Worm (Caenorhabditis elegans): ENCODE results near the gene C12D12.3.

Gene C12D12.3

DNA sequence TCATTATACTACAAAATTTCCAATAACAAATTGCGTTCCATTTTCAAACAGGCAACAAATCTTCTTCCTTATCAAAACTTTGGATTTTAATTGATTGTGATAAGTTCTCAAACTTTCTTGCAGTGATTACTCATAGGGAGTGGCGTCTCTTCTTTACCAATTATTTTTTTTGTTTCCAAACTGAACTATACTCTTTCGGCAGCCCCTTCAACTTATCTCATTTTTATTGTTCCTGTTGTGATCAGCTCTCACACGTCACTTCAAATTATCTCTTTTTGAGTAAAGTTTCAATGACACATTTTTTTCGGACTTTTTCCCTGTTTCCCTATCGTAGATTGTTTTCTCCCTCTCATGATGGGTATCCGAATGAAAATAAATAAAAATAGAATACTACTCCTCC is 3.3 kb downstream of the C12D12.3 start:
- TF ChIP-seq ets-7 (tag; optimal IDR thresholded peaks at IDR 0.05) (no peak), hmbx-1 (tag; optimal IDR thresholded peaks at IDR 0.05) (no peak), hmg-4 (GFP tag; optimal IDR thresholded peaks at IDR 0.05) (no peak), B0310.2 (tag; optimal IDR thresholded peaks at IDR 0.05) (no peak), ceh-36 (tag; optimal IDR thresholded peaks at IDR 0.05) (no peak), sea-1 (GFP tag; conservative IDR thresholded peaks at IDR 0.05) (no peak), scrt-1 (GFP tag; IDR thresholded peaks at IDR 0.05) (no peak), tra-4 (tag; optimal IDR thresholded peaks at IDR 0.05) (no peak), hnd-1 (tag; optimal IDR thresholded peaks at IDR 0.05) (no peak), tbx-11 (GFP tag; IDR thresholded peaks at IDR 0.05) (no peak), pes-1 (GFP tag; IDR thresholded peaks at IDR 0.05) (no peak), aly-1 (tag; optimal IDR thresholded peaks at IDR 0.05) (no peak), ceh-13 (GFP tag; optimal IDR thresholded peaks at IDR 0.05) (no peak), tbx-37 (GFP tag; conservative IDR thresholded peaks at IDR 0.05) (no peak), flt-1 (GFP tag; IDR thresholded peaks at IDR 0.05) (no peak), ama-1 (optimal IDR thresholded peaks at IDR 0.05) (no peak), F13C5.2 (tag; optimal IDR thresholded peaks at IDR 0.05) (no peak)

ce11 chrX:3494634-3495033 is 5.5 kb downstream of the C12D12.3 start:
- TF ChIP-seq hmbx-1 (tag; optimal IDR thresholded peaks at IDR 0.05), result no peak

DNA sequence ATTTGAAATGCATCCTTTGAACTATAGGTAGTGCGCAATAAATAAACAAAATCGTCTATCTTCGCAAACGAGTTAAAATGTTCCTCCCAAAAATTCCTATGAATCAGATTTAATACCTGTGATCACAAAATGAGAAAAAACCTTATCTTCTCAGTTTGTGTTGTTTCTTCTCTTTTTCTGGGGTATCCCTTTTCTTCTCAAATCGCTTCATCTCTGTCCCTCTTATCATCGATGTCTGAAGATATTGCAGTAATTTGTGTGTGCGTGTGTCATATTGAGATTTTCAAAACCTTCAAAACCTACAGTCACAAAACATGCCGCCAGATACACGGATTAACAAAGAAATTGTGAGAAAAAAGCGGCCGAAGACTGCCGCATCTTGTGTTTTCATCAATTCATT is 6.7 kb downstream of the C12D12.3 start, which contains the start of gene glt-1:
Gene glt-1 (plus strand): TSS at position 251 of the 400 bp plus-strand sequence.
- no peak for TF ChIP-seq tbx-37 (GFP tag; conservative IDR thresholded peaks at IDR 0.05)
- no peak for TF ChIP-seq sea-1 (GFP tag; conservative IDR thresholded peaks at IDR 0.05)
- no peak for TF ChIP-seq hnd-1 (tag; optimal IDR thresholded peaks at IDR 0.05)
- TF ChIP-seq tra-4 (tag; optimal IDR thresholded peaks at IDR 0.05), result no peak
- TF ChIP-seq F13C5.2 (tag; optimal IDR thresholded peaks at IDR 0.05), result no peak
- no peak for TF ChIP-seq hmg-4 (GFP tag; optimal IDR thresholded peaks at IDR 0.05)
- no peak for TF ChIP-seq hmbx-1 (tag; optimal IDR thresholded peaks at IDR 0.05)
- TF ChIP-seq ama-1 (optimal IDR thresholded peaks at IDR 0.05), result no peak
- no peak for TF ChIP-seq ceh-13 (GFP tag; optimal IDR thresholded peaks at IDR 0.05)
- no peak for TF ChIP-seq scrt-1 (GFP tag; IDR thresholded peaks at IDR 0.05)
- no peak for TF ChIP-seq flt-1 (GFP tag; IDR thresholded peaks at IDR 0.05)
- TF ChIP-seq aly-1 (tag; optimal IDR thresholded peaks at IDR 0.05), result no peak
- TF ChIP-seq B0310.2 (tag; optimal IDR thresholded peaks at IDR 0.05), result no peak
- no peak for TF ChIP-seq ets-7 (tag; optimal IDR thresholded peaks at IDR 0.05)
- no peak for TF ChIP-seq tbx-11 (GFP tag; IDR thresholded peaks at IDR 0.05)
- no peak for TF ChIP-seq pes-1 (GFP tag; IDR thresholded peaks at IDR 0.05)
- no peak for TF ChIP-seq ceh-36 (tag; optimal IDR thresholded peaks at IDR 0.05)

DNA sequence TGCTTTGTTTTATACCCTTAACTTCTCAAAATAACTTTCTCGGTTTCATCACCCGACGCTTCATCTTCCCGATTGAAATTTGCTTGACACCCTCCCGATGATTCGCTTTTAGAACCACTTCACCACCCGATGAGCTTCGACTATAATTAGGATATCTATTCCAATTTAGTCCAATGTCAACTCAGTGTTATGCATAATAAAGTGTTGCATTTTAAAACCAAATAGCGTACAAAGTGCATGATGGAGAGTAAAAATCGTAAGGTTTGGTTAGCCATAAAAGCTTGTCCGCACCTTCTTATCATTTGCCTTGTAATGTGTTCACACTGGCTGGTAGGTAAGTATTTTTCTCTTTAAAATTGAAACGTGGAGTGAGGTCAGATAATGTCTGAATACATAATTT is 9.9 kb downstream of the C12D12.3 start, which contains the start of gene C12D12.1:
Gene C12D12.1 (plus strand): TSS at position 301 of the 400 bp plus-strand sequence.
- TF ChIP-seq hmg-4 (GFP tag; optimal IDR thresholded peaks at IDR 0.05) (no peak), hnd-1 (tag; optimal IDR thresholded peaks at IDR 0.05) (no peak), ceh-13 (GFP tag; optimal IDR thresholded peaks at IDR 0.05) (no peak), flt-1 (GFP tag; IDR thresholded peaks at IDR 0.05) (no peak), ets-7 (tag; optimal IDR thresholded peaks at IDR 0.05) (no peak)

DNA sequence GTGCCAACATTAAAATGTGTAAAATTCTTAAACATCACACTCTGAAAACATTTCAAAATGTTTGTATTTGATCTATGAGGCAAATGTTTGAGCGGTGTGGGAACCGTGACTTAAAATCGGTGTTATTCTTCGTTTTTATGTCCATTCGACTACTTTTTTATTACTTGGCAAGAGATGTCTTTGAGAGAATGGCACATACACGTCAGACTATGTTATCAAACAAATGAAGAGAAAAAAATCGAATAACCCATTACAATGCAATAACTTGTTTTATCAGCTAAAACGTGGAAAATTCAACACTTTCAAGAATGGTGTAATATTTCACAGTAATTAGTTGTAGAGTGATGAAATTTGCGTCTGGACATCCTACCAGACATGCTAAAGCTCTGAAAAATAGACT is 10.8 kb downstream of the C12D12.3 start:
- TF ChIP-seq pes-1 (GFP tag; IDR thresholded peaks at IDR 0.05) (no peak), ceh-36 (tag; optimal IDR thresholded peaks at IDR 0.05) (no peak), ceh-13 (GFP tag; optimal IDR thresholded peaks at IDR 0.05) (no peak), tbx-37 (GFP tag; conservative IDR thresholded peaks at IDR 0.05) (no peak), sea-1 (GFP tag; conservative IDR thresholded peaks at IDR 0.05) (no peak)

DNA sequence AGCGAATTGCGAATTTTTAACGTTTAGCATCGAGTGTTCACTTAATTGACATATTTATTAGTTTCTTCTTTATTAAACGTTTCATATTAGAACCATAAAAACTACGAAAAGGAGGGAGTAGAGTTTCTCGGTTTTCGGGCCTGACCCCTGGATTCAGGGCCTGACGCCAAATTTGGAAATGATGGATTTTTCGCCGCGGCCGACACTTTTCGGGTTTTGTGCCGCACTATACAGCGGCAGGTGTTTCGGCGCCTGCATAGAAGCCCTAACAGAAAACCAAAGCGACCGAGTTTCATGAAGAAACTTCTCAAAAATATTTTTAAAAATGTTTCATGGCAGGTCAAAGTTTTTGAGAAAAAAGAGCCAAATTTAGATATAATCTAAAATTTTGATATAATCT is 11.3 kb downstream of the C12D12.3 start:
- no peak for TF ChIP-seq tra-4 (tag; optimal IDR thresholded peaks at IDR 0.05)
- no peak for TF ChIP-seq ama-1 (optimal IDR thresholded peaks at IDR 0.05)
- no peak for TF ChIP-seq ceh-36 (tag; optimal IDR thresholded peaks at IDR 0.05)
- no peak for TF ChIP-seq hmbx-1 (tag; optimal IDR thresholded peaks at IDR 0.05)
- no peak for TF ChIP-seq tbx-11 (GFP tag; IDR thresholded peaks at IDR 0.05)
- no peak for TF ChIP-seq hmg-4 (GFP tag; optimal IDR thresholded peaks at IDR 0.05)
- TF ChIP-seq tbx-37 (GFP tag; conservative IDR thresholded peaks at IDR 0.05), result no peak
- TF ChIP-seq flt-1 (GFP tag; IDR thresholded peaks at IDR 0.05), result no peak
- no peak for TF ChIP-seq scrt-1 (GFP tag; IDR thresholded peaks at IDR 0.05)
- no peak for TF ChIP-seq ceh-13 (GFP tag; optimal IDR thresholded peaks at IDR 0.05)
- no peak for TF ChIP-seq sea-1 (GFP tag; conservative IDR thresholded peaks at IDR 0.05)
- TF ChIP-seq F13C5.2 (tag; optimal IDR thresholded peaks at IDR 0.05), result no peak

DNA sequence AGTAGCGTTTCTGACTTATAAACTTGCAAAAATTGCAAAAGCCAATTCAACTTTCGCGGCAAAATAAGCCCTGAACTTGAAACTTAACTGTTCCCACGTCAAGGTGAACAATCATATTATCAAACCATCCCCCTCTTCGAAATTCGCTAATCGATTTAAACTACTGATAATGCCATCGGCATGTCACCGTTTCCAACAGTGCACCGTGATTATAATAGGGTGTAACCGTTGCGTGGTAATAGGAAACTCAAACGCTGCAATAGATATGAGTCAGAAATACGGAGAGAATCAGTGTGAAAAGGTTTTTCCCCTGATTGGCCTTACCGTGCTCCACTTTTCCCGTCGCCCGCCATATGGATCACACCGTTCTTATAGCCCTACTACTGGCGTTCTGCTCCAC is 11.8 kb downstream of the C12D12.3 start:
- no peak for TF ChIP-seq tbx-37 (GFP tag; conservative IDR thresholded peaks at IDR 0.05)
- no peak for TF ChIP-seq F13C5.2 (tag; optimal IDR thresholded peaks at IDR 0.05)
- TF ChIP-seq hnd-1 (tag; optimal IDR thresholded peaks at IDR 0.05), result no peak
- TF ChIP-seq ceh-36 (tag; optimal IDR thresholded peaks at IDR 0.05), result no peak
- no peak for TF ChIP-seq hmbx-1 (tag; optimal IDR thresholded peaks at IDR 0.05)

DNA sequence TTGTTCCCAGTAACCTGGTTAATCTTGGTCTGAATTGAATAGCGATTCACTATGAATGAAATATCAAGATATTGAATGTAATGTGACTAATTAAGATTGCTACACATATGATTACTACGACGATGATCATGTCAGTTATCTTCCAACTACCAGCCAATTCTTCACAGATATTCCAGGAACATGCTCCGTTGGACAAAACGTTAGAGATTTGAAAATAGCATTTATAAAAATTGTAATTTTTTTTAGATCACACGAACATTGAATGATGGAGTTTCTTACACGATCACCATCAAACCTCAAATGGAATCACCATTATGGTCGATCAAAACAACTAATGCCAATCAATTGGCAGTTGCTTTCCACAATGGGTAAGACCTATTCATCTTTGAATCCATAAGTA is 13.9 kb downstream of the C12D12.3 start:
- no peak for TF ChIP-seq aly-1 (tag; optimal IDR thresholded peaks at IDR 0.05)
- no peak for TF ChIP-seq ama-1 (optimal IDR thresholded peaks at IDR 0.05)
- no peak for TF ChIP-seq pes-1 (GFP tag; IDR thresholded peaks at IDR 0.05)
- no peak for TF ChIP-seq scrt-1 (GFP tag; IDR thresholded peaks at IDR 0.05)
- TF ChIP-seq hmbx-1 (tag; optimal IDR thresholded peaks at IDR 0.05), result no peak

- TF ChIP-seq hnd-1 (tag; optimal IDR thresholded peaks at IDR 0.05) (no peak), flt-1 (GFP tag; IDR thresholded peaks at IDR 0.05) (no peak), B0310.2 (tag; optimal IDR thresholded peaks at IDR 0.05) (no peak), ceh-36 (tag; optimal IDR thresholded peaks at IDR 0.05) (no peak), hmg-4 (GFP tag; optimal IDR thresholded peaks at IDR 0.05) (no peak), tbx-37 (GFP tag; conservative IDR thresholded peaks at IDR 0.05) (no peak), ets-7 (tag; optimal IDR thresholded peaks at IDR 0.05) (no peak), scrt-1 (GFP tag; IDR thresholded peaks at IDR 0.05) (no peak), aly-1 (tag; optimal IDR thresholded peaks at IDR 0.05) (no peak), ama-1 (optimal IDR thresholded peaks at IDR 0.05) (no peak), hmbx-1 (tag; optimal IDR thresholded peaks at IDR 0.05) (no peak), pes-1 (GFP tag; IDR thresholded peaks at IDR 0.05) (no peak), F13C5.2 (tag; optimal IDR thresholded peaks at IDR 0.05) (no peak), tra-4 (tag; optimal IDR thresholded peaks at IDR 0.05) (no peak)
These were observed 16.0 kb downstream of the C12D12.3 start for ce11 chrX:3505062-3505461.
